Fruit fly (Drosophila melanogaster): Measurements from ENCODE around the gene ndl.

Gene ndl

DNA sequence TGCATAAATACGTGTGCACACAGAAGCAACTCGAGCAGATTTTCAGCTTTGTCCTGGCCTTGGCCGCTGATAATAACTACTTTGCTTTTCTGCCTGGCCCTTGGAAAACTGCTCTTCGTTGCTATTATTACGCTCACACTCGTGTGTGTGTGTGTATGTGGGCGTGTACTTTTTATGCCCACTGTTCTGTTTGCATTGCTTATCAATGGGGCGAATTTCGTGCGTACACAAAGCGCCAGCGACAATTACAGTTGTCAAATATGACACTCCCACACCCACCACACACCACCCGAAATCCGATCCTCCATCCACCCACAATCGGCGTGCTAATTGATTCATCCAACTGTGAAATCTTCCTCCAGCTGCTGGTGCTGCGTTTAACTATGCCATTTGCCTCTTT, 9.5 kb upstream of the ndl start (continued):
- peak; percentile 5 for TF ChIP-seq CG3407 (GFP tag; optimal IDR thresholded peaks at IDR 0.05)
- TF ChIP-seq Fer1 (GFP tag; optimal IDR thresholded peaks at IDR 0.05) = peak; percentile 12
- peak; percentile 9 for TF ChIP-seq CG17385 (GFP tag; optimal IDR thresholded peaks at IDR 0.05)
- no peak for TF ChIP-seq CG3281 (GFP tag; optimal IDR thresholded peaks at IDR 0.05)
- peak; percentile 33 for TF ChIP-seq bcd (GFP tag; optimal IDR thresholded peaks at IDR 0.05)
- peak; percentile 45; the same call in 1 of the 2 replicates for TF ChIP-seq CG11247 (GFP tag; IDR thresholded peaks at IDR 0.05)
- TF ChIP-seq ken (GFP tag; IDR thresholded peaks at IDR 0.05) = no peak
- TF ChIP-seq nerfin-2 (GFP tag; IDR thresholded peaks at IDR 0.05; ENCODE audit: partially characterized antibody) = no peak
- peak; percentile 70 for TF ChIP-seq CG8388 (GFP tag; optimal IDR thresholded peaks at IDR 0.05)
- no peak for TF ChIP-seq CG7963 (GFP tag; IDR thresholded peaks at IDR 0.05; ENCODE audit: partially characterized antibody)
- TF ChIP-seq CG11456 (GFP tag; IDR thresholded peaks at IDR 0.05) = no peak
- no peak for TF ChIP-seq CG17328 (GFP tag; IDR thresholded peaks at IDR 0.05)
- peak; percentile 54; the same call in 1 of the 3 replicates for TF ChIP-seq dysf (GFP tag; IDR thresholded peaks at IDR 0.05)
- TF ChIP-seq CG32767 (GFP tag; IDR thresholded peaks at IDR 0.05) = no peak; the same call in 1 of the 2 replicates
- no peak for TF ChIP-seq lola (GFP tag; optimal IDR thresholded peaks at IDR 0.05)
- TF ChIP-seq TFAM (GFP tag; optimal IDR thresholded peaks at IDR 0.05) = no peak
- no peak for TF ChIP-seq vnd (GFP tag; IDR thresholded peaks at IDR 0.05; ENCODE audit: partially characterized antibody)
- TF ChIP-seq CG7987 (GFP tag; optimal IDR thresholded peaks at IDR 0.05) = peak; percentile 45
- TF ChIP-seq klu (GFP tag; IDR thresholded peaks at IDR 0.05) = no peak
- peak; percentile 54 for TF ChIP-seq Rfx (GFP tag; IDR thresholded peaks at IDR 0.05)
- TF ChIP-seq lov (optimal IDR thresholded peaks at IDR 0.05) = no peak
- 0 out of 3 replicates have a peak, but pooled peaks have one; percentile 42 for TF ChIP-seq lov (GFP tag; IDR thresholded peaks at IDR 0.05)
- no peak for TF ChIP-seq CG3726 (GFP tag; IDR thresholded peaks at IDR 0.05)
- 0 out of 2 replicates have a peak, but pooled peaks have one; percentile 28 for TF ChIP-seq Awh (GFP tag; IDR thresholded peaks at IDR 0.05)
- TF ChIP-seq Chrac-16 (GFP tag; optimal IDR thresholded peaks at IDR 0.05) = no peak
- TF ChIP-seq Dip2 (GFP tag; IDR thresholded peaks at IDR 0.05) = no peak
- TF ChIP-seq CG14860 (GFP tag; IDR thresholded peaks at IDR 0.05; ENCODE audit: partially characterized antibody) = no peak
- TF ChIP-seq CG17568 (GFP tag; optimal IDR thresholded peaks at IDR 0.05) = no peak
- TF ChIP-seq CG12236 (GFP tag; optimal IDR thresholded peaks at IDR 0.05) = no peak
- TF ChIP-seq slbo (GFP tag; IDR thresholded peaks at IDR 0.05) = peak; percentile 25; the same call in 1 of the 2 replicates
- no peak for TF ChIP-seq CG10267 (tag; optimal IDR thresholded peaks at IDR 0.05)
- TF ChIP-seq bab2 (GFP tag; optimal IDR thresholded peaks at IDR 0.05) = peak; percentile 18
- TF ChIP-seq CG7372 (GFP tag; IDR thresholded peaks at IDR 0.05) = no peak
- peak; percentile 26 for TF ChIP-seq CG9727 (GFP tag; optimal IDR thresholded peaks at IDR 0.05)
- peak; percentile 18 for TF ChIP-seq CG10543 (GFP tag; optimal IDR thresholded peaks at IDR 0.05)
- TF ChIP-seq stc (GFP tag; IDR thresholded peaks at IDR 0.05) = peak; percentile 38; the same call in 1 of the 2 replicates
- TF ChIP-seq Aef1 (GFP tag; IDR thresholded peaks at IDR 0.05) = no peak
- TF ChIP-seq CG9932 (GFP tag; IDR thresholded peaks at IDR 0.05) = peak; percentile 33; the same call in 1 of the 2 replicates
- TF ChIP-seq sima (GFP tag; optimal IDR thresholded peaks at IDR 0.05) = no peak
- TF ChIP-seq CG5953 (GFP tag; IDR thresholded peaks at IDR 0.05) = 0 out of 2 replicates have a peak, but pooled peaks have one; percentile 9
- no peak for TF ChIP-seq jumu (GFP tag; optimal IDR thresholded peaks at IDR 0.05)
- TF ChIP-seq CG12744 (GFP tag; optimal IDR thresholded peaks at IDR 0.05) = no peak
- peak; percentile 25; the same call in 1 of the 2 replicates for TF ChIP-seq GATAe (GFP tag; conservative IDR thresholded peaks at IDR 0.05)
- TF ChIP-seq D19A (tag; optimal IDR thresholded peaks at IDR 0.05) = no peak
- TF ChIP-seq sens (GFP tag) = peak; percentile 51
- no peak for TF ChIP-seq ewg (GFP tag; optimal IDR thresholded peaks at IDR 0.05)
- peak; percentile 54 for TF ChIP-seq CG12071 (GFP tag; optimal IDR thresholded peaks at IDR 0.05)
- no peak for TF ChIP-seq CG9215 (GFP tag; IDR thresholded peaks at IDR 0.05)
- TF ChIP-seq CG18011 (GFP tag; optimal IDR thresholded peaks at IDR 0.05) = no peak
- TF ChIP-seq ttk (GFP tag; IDR thresholded peaks at IDR 0.05) = 0 out of 2 replicates have a peak, but pooled peaks have one; percentile 12
- TF ChIP-seq luna (GFP tag; optimal IDR thresholded peaks at IDR 0.05) = no peak

Data from whole organism, embryonic.